Worm (Caenorhabditis elegans) whole organism, L2 larva: ENCODE data around the gene C49F8.15.

Source experiments
- F13H6.1 ChIP-seq: sonication (generic microtip); optimal IDR thresholded peaks from 2 replicates; lab custom pipeline; 2016; ENCODE audit warnings: missing genetic modification characterization, missing compliant biosample characterization
- aly-2 ChIP-seq: fragments of 150-350 bp; optimal IDR thresholded peaks from 2 replicates; lab custom pipeline; 2014; ENCODE audit warnings: missing biosample characterization, missing genetic modification characterization
- ama-1 ChIP-seq: fragments of 150-350 bp; optimal IDR thresholded peaks from 2 replicates; lab custom pipeline; 2018; ENCODE audit warnings: inconsistent platforms
- lin-13 ChIP-seq: fragments of 150-350 bp; optimal IDR thresholded peaks from 2 replicates; lab custom pipeline; 2014; ENCODE audit warnings: missing biosample characterization, missing genetic modification reagents, missing genetic modification characterization
- nhr-77 ChIP-seq: fragments of 150-350 bp; optimal IDR thresholded peaks from 2 replicates; lab custom pipeline; 2014; ENCODE audit warnings: missing biosample characterization, missing genetic modification characterization
- skn-1 ChIP-seq: sonication (generic microtip); optimal IDR thresholded peaks from 2 replicates; lab custom pipeline; 2017; ENCODE audit warnings: missing biosample characterization, missing genetic modification characterization
- snpc-4 ChIP-seq: fragments of 150-350 bp; optimal IDR thresholded peaks from 2 replicates; lab custom pipeline; 2014; ENCODE audit warnings: missing biosample characterization, missing genetic modification characterization

DNA sequence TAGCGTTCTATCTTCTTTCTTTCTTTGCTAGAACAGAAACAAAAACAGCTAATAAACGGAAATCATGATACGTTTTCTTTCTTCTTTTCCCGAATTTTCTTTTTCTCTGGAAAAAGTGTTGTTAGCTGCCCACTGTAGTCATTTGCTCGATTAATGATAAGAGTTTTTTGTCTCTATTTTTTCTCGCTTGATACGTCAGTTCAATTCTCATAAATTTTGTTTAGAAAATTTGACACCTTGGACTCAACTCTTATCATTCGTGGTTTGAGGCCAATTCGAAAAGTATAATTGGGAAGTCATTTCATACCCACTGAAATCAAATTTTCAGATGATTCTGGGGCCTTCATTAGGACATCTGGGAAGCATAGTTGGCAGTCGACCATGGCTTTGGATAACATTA lies 20.5 kb downstream of the C49F8.15 start:
- TF ChIP-seq lin-13 (GFP tag; lab: Kevin White, UChicago) = no peak
- no peak for TF ChIP-seq nhr-77
- TF ChIP-seq skn-1 (tag; lab: Kevin White, UChicago) = no peak
- no peak for TF ChIP-seq aly-2 (tag; lab: Kevin White, UChicago)
- no peak for TF ChIP-seq ama-1
- TF ChIP-seq snpc-4 (tag; lab: Kevin White, UChicago) = no peak
- no peak for TF ChIP-seq F13H6.1 (tag; lab: Kevin White, UChicago)
